Comparison of ENCODE assay signal across 2 worm cellular contexts in genomic region chrIII:856908-857307, ce11.
A peak's percentile ranks its signal among the peaks of the same experiment; 100 is the strongest.
TF ChIP-seq lines count a peak whose summit lies in the region.

No protein-coding gene starts in this region.

TF ChIP-seq in whole organism, L2 larva, 48 proteins besides CTCF, POLR2A, EP300 and RAD21:
- TF ChIP-seq ZK546.5 (tag; optimal IDR thresholded peaks at IDR 0.05; lab: Kevin White, UChicago) (no peak), lsy-2 (tag; optimal IDR thresholded peaks at IDR 0.05; lab: Kevin White, UChicago) (no peak), fos-1 (tag; optimal IDR thresholded peaks at IDR 0.05; lab: Kevin White, UChicago) (peak; percentile 3), gmeb-1 (tag; optimal IDR thresholded peaks at IDR 0.05; lab: Kevin White, UChicago) (no peak), lin-13 (GFP tag; optimal IDR thresholded peaks at IDR 0.05; lab: Kevin White, UChicago) (no peak)

TF ChIP-seq in whole organism, L4 larva, 104 proteins besides CTCF, POLR2A, EP300 and RAD21:
- TF ChIP-seq aha-1 (tag; lab: Kevin White, UChicago) (peak; percentile 90), jun-1 (tag; optimal IDR thresholded peaks at IDR 0.05; lab: Kevin White, UChicago) (no peak)

Comparison
In these comparisons a context has a peak if more than half of its experiments do, and no peak if none do; other contexts are left out.
1. Of the 23 proteins assayed by ChIP-seq in both whole organism, L4 larva and whole organism, L2 larva: peak only in whole organism, L4 larva: none; only in whole organism, L2 larva: fos-1; in both: none; in neither: 22.